Worm (Caenorhabditis elegans) whole organism, L4 larva: Measurements from ENCODE around the gene hpo-33.

Experiments used
- nhr-237 ChIP-seq: sonication (generic microtip); optimal IDR thresholded peaks from 2 replicates; lab custom pipeline; 2017; ENCODE audit warnings: missing biosample characterization, missing genetic modification characterization
- snpc-4 ChIP-seq: fragments of 150-350 bp; optimal IDR thresholded peaks from 2 replicates; lab custom pipeline; 2014; ENCODE audit warnings: missing biosample characterization, missing genetic modification characterization

DNA sequence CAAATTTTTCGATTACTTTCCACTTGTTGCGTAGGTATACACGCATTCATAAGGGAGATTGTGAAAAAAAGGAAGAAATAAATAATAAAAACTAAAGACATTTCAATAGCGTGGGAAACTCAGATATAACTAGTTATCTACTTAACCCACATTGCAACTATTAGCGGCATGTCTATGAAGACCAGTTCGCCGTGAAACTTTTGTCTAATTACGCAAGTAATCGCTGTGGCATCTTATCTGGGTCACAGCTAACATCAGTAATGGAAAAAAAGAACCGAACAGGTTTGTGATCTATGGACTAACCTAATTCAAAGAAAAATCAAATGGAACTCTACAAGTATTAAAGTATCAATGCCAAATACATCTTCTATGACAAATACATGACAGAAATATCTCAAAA, 29.1 kb upstream of the hpo-33 start, which contains the start of gene clec-241:
- TF ChIP-seq snpc-4 (tag; lab: Kevin White, UChicago) = no peak
- TF ChIP-seq nhr-237 = no peak
